Worm (Caenorhabditis elegans): Measurements from ENCODE around the gene die-1.

DNA sequence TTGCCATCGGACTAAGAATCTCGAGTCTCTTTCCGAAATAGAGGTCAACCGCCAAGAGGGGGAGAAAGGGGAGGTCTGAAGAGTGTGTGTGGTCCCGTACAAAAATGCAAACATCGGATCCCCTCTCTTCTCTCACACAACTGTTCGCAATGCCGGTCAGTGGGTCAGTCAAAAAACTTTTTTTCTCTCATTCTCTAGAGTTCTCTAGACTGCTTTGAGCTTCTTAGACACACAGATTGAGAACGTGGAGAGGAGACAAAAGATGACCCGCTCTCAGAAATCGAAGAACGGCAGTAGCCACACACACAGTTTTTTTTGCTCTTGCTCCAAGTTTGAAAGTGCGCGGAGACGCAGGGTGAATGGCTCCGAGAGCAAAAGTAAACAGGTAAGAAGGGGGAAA lies 8.1 kb upstream of the die-1 start:
- TF ChIP-seq ceh-16 (tag; optimal IDR thresholded peaks at IDR 0.05) (no peak), ztf-4 (tag; optimal IDR thresholded peaks at IDR 0.05) (no peak), ZK546.5 (tag; optimal IDR thresholded peaks at IDR 0.05) (no peak), nfya-1 (tag; optimal IDR thresholded peaks at IDR 0.05; ENCODE audit: insufficient read depth) (no peak), elt-2 (tag; optimal IDR thresholded peaks at IDR 0.05) (no peak), nhr-43 (tag; optimal IDR thresholded peaks at IDR 0.05; ENCODE audit: poor library complexity, severe bottlenecking) (no peak), unc-62 (GFP tag; optimal IDR thresholded peaks at IDR 0.05) (no peak), ztf-11 (tag; optimal IDR thresholded peaks at IDR 0.05) (no peak), elt-3 (tag; optimal IDR thresholded peaks at IDR 0.05) (no peak)

All from whole organism, L3 larva.